Worm (Caenorhabditis elegans): ENCODE results near the gene sod-1.

DNA sequence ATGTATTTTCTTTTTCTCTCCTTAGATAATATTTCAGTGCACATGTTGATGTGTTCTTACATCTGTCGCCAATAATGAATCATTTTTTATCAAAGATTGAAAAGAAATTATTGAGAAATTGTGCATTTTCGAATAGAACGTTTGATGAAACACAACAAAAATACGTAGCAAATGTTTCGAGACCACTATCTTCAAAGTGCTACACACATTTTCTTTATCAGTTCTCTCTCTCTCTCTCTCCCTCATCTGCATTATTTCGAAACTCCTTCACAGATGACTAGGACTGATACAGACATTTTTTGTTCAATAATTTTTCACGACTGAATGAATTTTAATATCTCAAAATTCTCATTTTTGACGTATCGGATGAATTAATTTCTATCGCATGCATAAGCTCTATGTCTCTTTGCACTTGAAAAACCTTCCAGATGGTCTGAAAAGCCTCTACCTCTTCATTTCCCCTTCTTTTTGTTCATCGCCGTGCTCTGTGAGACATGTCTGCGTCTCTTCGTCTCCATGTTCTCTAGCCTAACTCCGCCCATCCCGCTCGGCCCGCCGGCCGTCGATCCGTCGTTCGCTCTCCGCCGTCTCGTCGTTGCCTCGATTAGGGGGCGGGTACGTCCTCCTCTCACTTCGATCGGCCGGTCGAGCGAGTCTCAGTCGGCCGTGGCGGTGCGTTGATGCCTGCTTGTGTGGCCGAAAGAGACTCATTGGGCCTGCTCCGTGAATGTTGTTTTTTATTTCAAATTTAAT, 30.2 kb downstream of the sod-1 start:
- TF ChIP-seq nfya-1 (tag; optimal IDR thresholded peaks at IDR 0.05) (peak; percentile 53), ztf-16 (tag; optimal IDR thresholded peaks at IDR 0.05) (no peak), pqm-1 (tag; optimal IDR thresholded peaks at IDR 0.05) (no peak), F13H6.1 (tag; optimal IDR thresholded peaks at IDR 0.05) (peak; percentile 18), ceh-45 (GFP tag; IDR thresholded peaks at IDR 0.05) (no peak), fkh-10 (GFP tag; optimal IDR thresholded peaks at IDR 0.05) (no peak), ceh-14 (tag; optimal IDR thresholded peaks at IDR 0.05) (peak; percentile 59)

All from whole organism, late embryonic.